Fruit fly (Drosophila melanogaster) whole organism, embryonic: ENCODE results near the gene meigo.
A peak's percentile ranks its signal among the peaks of the same experiment; 100 is the strongest.

Source experiments
- CG10543 ChIP-seq: fragments of 200-800 bp; sonication (Bioruptor generic); optimal IDR thresholded peaks from 3 replicates; lab custom pipeline; 2017; ENCODE audit warnings: missing biosample characterization, mild to moderate bottlenecking, missing genetic modification characterization, moderate library complexity
- CG10654 ChIP-seq: fragments of 200-800 bp; sonication (Bioruptor generic); optimal IDR thresholded peaks from 2 replicates; lab custom pipeline; 2016; ENCODE audit warnings: missing biosample characterization, missing genetic modification characterization
- CG11085 ChIP-seq: fragments of 200-800 bp; sonication (Bioruptor generic); IDR thresholded peaks from 2 replicates; pipeline ENCODE4 v1.3.6; 2022; ENCODE audit warnings: missing biosample characterization, missing genetic modification characterization
- CG12236 ChIP-seq: fragments of 200-800 bp; sonication (Bioruptor generic); optimal IDR thresholded peaks from 2 replicates; lab custom pipeline; 2016; ENCODE audit warnings: missing biosample characterization, missing genetic modification characterization
- CG12744 ChIP-seq: fragments of 200-800 bp; sonication (Bioruptor generic); optimal IDR thresholded peaks from 2 replicates; lab custom pipeline; 2016; ENCODE audit warnings: missing biosample characterization, missing genetic modification characterization
- CG14441 ChIP-seq: fragments of 200-800 bp; sonication (Bioruptor generic); IDR thresholded peaks from 2 replicates; pipeline ENCODE4 v1.3.6; 2022; ENCODE audit warnings: missing biosample characterization, missing genetic modification characterization
- CG17829 ChIP-seq: fragments of 200-800 bp; optimal IDR thresholded peaks from 2 replicates; lab custom pipeline; 2019; ENCODE audit warnings: missing biosample characterization, mild to moderate bottlenecking, missing genetic modification characterization, moderate library complexity
- CG32532 ChIP-seq: fragments of 200-800 bp; sonication (Bioruptor generic); IDR thresholded peaks from 2 replicates; pipeline ENCODE4 v1.3.6; 2022; ENCODE audit warnings: missing biosample characterization, missing genetic modification characterization
- CG33557 ChIP-seq: fragments of 200-800 bp; sonication (Bioruptor generic); optimal IDR thresholded peaks from 2 replicates; lab custom pipeline; 2019; ENCODE audit warnings: missing biosample characterization, mild to moderate bottlenecking, missing genetic modification characterization, moderate library complexity
- CG34224 ChIP-seq: fragments of 200-800 bp; sonication (Bioruptor generic); IDR thresholded peaks from 3 replicates; pipeline ENCODE4 v1.3.6; 2022; ENCODE audit warnings: missing biosample characterization, missing genetic modification characterization; ENCODE audit not compliant: partially characterized antibody
- CG3838 ChIP-seq: fragments of 200-800 bp; sonication (Bioruptor generic); optimal IDR thresholded peaks from 3 replicates; lab custom pipeline; 2016; ENCODE audit warnings: missing biosample characterization, missing genetic modification characterization
- CG42726 ChIP-seq: fragments of 200-800 bp; sonication (Bioruptor generic); IDR thresholded peaks from 2 replicates; pipeline ENCODE4 v1.3.6; 2022; ENCODE audit warnings: missing biosample characterization, missing genetic modification characterization; ENCODE audit not compliant: partially characterized antibody
- CG4328 ChIP-seq: fragments of 200-800 bp; sonication (Bioruptor generic); optimal IDR thresholded peaks from 3 replicates; lab custom pipeline; 2017; ENCODE audit warnings: missing biosample characterization, missing genetic modification reagents, missing genetic modification characterization
- CG4360 ChIP-seq: fragments of 200-800 bp; sonication (Bioruptor generic); IDR thresholded peaks from 2 replicates; pipeline ENCODE4 v1.3.6; 2022; ENCODE audit warnings: missing biosample characterization, missing genetic modification characterization
- CG4424 ChIP-seq: fragments of 200-800 bp; sonication (Bioruptor generic); optimal IDR thresholded peaks from 3 replicates; lab custom pipeline; 2016; ENCODE audit warnings: missing biosample characterization, missing genetic modification characterization
- CG5245 ChIP-seq: fragments of 200-800 bp; sonication (Bioruptor generic); optimal IDR thresholded peaks from 3 replicates; lab custom pipeline; 2016; ENCODE audit warnings: missing biosample characterization, missing genetic modification characterization
- CG7928 ChIP-seq: fragments of 200-800 bp; sonication (Bioruptor generic); optimal IDR thresholded peaks from 2 replicates; lab custom pipeline; 2017; ENCODE audit warnings: missing biosample characterization, mild to moderate bottlenecking, missing genetic modification characterization
- CHES-1-like ChIP-seq: fragments of 200-800 bp; sonication (Bioruptor generic); optimal IDR thresholded peaks from 2 replicates; lab custom pipeline; 2016; ENCODE audit warnings: missing biosample characterization, missing genetic modification characterization
- Fer1 ChIP-seq: fragments of 200-800 bp; sonication (Bioruptor generic); optimal IDR thresholded peaks from 2 replicates; lab custom pipeline; 2017; ENCODE audit warnings: missing biosample characterization, mild to moderate bottlenecking, missing genetic modification characterization
- H15 ChIP-seq: fragments of 200-800 bp; sonication (Bioruptor generic); IDR thresholded peaks from 3 replicates; pipeline ENCODE4 v1.3.6; 2022; ENCODE audit warnings: missing biosample characterization, missing genetic modification characterization
- HLH4C ChIP-seq: fragments of 200-800 bp; sonication (Bioruptor generic); IDR thresholded peaks from 3 replicates; pipeline ENCODE4 v1.3.6; 2022; ENCODE audit warnings: missing biosample characterization, missing genetic modification characterization; ENCODE audit not compliant: partially characterized antibody
- Hey ChIP-seq: fragments of 200-800 bp; sonication (Bioruptor generic); optimal IDR thresholded peaks from 3 replicates; lab custom pipeline; 2018; ENCODE audit warnings: missing biosample characterization, mild to moderate bottlenecking, missing genetic modification characterization
- Hr78 ChIP-seq, 2 experiments: fragments of 200-800 bp in 1 of 2; fragments of >200 bp in 1 of 2; sonication (Bioruptor generic) in 1 of 2; optimal IDR thresholded peaks; 2 replicates each; lab custom pipeline; 2017 to 2019; ENCODE audit warnings: missing biosample characterization in 2 of 2, missing genetic modification characterization in 2 of 2, mild to moderate bottlenecking in 1 of 2, moderate library complexity in 1 of 2
- Hsf ChIP-seq: fragments of 200-800 bp; sonication (Bioruptor generic); optimal IDR thresholded peaks from 3 replicates; lab custom pipeline; 2016; ENCODE audit warnings: missing biosample characterization, missing genetic modification characterization
- MTF-1 ChIP-seq: fragments of 200-800 bp; sonication (Bioruptor generic); optimal IDR thresholded peaks from 2 replicates; lab custom pipeline; 2018; ENCODE audit warnings: missing biosample characterization, mild to moderate bottlenecking, missing genetic modification characterization, borderline replicate concordance
- Nf-YC ChIP-seq: fragments of 200-800 bp; optimal IDR thresholded peaks from 3 replicates; lab custom pipeline; 2019; ENCODE audit warnings: missing biosample characterization, mild to moderate bottlenecking, missing genetic modification characterization, moderate library complexity
- NfI ChIP-seq: fragments of 200-800 bp; sonication (Bioruptor generic); optimal IDR thresholded peaks from 3 replicates; lab custom pipeline; 2018; ENCODE audit warnings: missing biosample characterization, mild to moderate bottlenecking, missing genetic modification characterization, moderate library complexity
- PHDP ChIP-seq: fragments of 200-800 bp; sonication (Bioruptor generic); optimal IDR thresholded peaks from 3 replicates; lab custom pipeline; 2018; ENCODE audit warnings: missing biosample characterization, mild to moderate bottlenecking, missing genetic modification characterization, moderate library complexity
- Pdp1 ChIP-seq, 2 experiments: fragments of 200-800 bp; sonication (Bioruptor generic); optimal IDR thresholded peaks; 3 replicates each; lab custom pipeline; 2016; ENCODE audit warnings: missing biosample characterization in 2 of 2, missing genetic modification characterization in 2 of 2, mild to moderate bottlenecking in 1 of 2, moderate library complexity in 1 of 2
- ato ChIP-seq: fragments of 200-800 bp; sonication (Bioruptor generic); IDR thresholded peaks from 2 replicates; pipeline ENCODE4 v1.3.6; 2022; ENCODE audit warnings: missing biosample characterization, missing genetic modification characterization; ENCODE audit not compliant: partially characterized antibody
- bcd ChIP-seq: fragments of 200-800 bp; sonication (Bioruptor generic); optimal IDR thresholded peaks from 2 replicates; lab custom pipeline; 2017; ENCODE audit warnings: missing biosample characterization, mild to moderate bottlenecking, missing genetic modification characterization
- bowl ChIP-seq: fragments of 200-800 bp; sonication (Bioruptor generic); IDR thresholded peaks from 2 replicates; pipeline ENCODE4 v1.3.6; 2022; ENCODE audit warnings: missing biosample characterization, missing genetic modification characterization
- cato ChIP-seq: fragments of 200-800 bp; sonication (Bioruptor generic); optimal IDR thresholded peaks from 2 replicates; lab custom pipeline; 2016; ENCODE audit warnings: missing biosample characterization, missing genetic modification characterization, borderline replicate concordance
- cg ChIP-seq: fragments of 200-800 bp; sonication (Bioruptor generic); optimal IDR thresholded peaks from 3 replicates; lab custom pipeline; 2019; ENCODE audit warnings: missing biosample characterization, mild to moderate bottlenecking, missing genetic modification characterization, moderate library complexity
- dimm ChIP-seq: fragments of 200-800 bp; sonication (Bioruptor generic); IDR thresholded peaks from 2 replicates; pipeline ENCODE4 v1.3.6; 2022; ENCODE audit warnings: missing biosample characterization, missing genetic modification characterization
- fd96Cb ChIP-seq: fragments of 200-800 bp; sonication (Bioruptor generic); optimal IDR thresholded peaks from 2 replicates; lab custom pipeline; 2018; ENCODE audit warnings: missing biosample characterization, mild to moderate bottlenecking, missing genetic modification characterization, moderate library complexity
- grn ChIP-seq: fragments of 200-800 bp; sonication (Bioruptor generic); optimal IDR thresholded peaks from 3 replicates; lab custom pipeline; 2017; ENCODE audit warnings: missing biosample characterization, missing genetic modification characterization
- gsb ChIP-seq: fragments of 200-800 bp; sonication (Bioruptor generic); IDR thresholded peaks from 2 replicates; pipeline ENCODE4 v1.3.6; 2022; ENCODE audit warnings: missing biosample characterization, missing genetic modification characterization
- gt ChIP-seq: fragments of 200-800 bp; sonication (Bioruptor generic); IDR thresholded peaks from 2 replicates; pipeline ENCODE4 v1.3.6; 2022; ENCODE audit warnings: missing biosample characterization, missing genetic modification characterization
- luna ChIP-seq: fragments of 200-800 bp; sonication (Bioruptor generic); optimal IDR thresholded peaks from 2 replicates; lab custom pipeline; 2016; ENCODE audit warnings: missing biosample characterization, missing genetic modification characterization
- pho ChIP-seq: fragments of 200-800 bp; sonication (Bioruptor generic); optimal IDR thresholded peaks from 2 replicates; lab custom pipeline; 2016; ENCODE audit warnings: missing biosample characterization, missing genetic modification characterization
- ranshi ChIP-seq: fragments of 200-800 bp; sonication (Bioruptor generic); IDR thresholded peaks from 2 replicates; pipeline ENCODE4 v1.3.6; 2022; ENCODE audit warnings: missing biosample characterization, missing genetic modification characterization
- salm ChIP-seq: fragments of 200-800 bp; sonication (Bioruptor generic); optimal IDR thresholded peaks from 2 replicates; lab custom pipeline; 2018; ENCODE audit warnings: missing biosample characterization, mild to moderate bottlenecking, missing genetic modification characterization
- slp2 ChIP-seq: fragments of 200-800 bp; sonication (Bioruptor generic); optimal IDR thresholded peaks from 2 replicates; lab custom pipeline; 2016; ENCODE audit warnings: missing biosample characterization, missing genetic modification characterization
- sna ChIP-seq: fragments of 200-800 bp; sonication (Bioruptor generic); IDR thresholded peaks from 2 replicates; pipeline ENCODE4 v1.3.6; 2022; ENCODE audit warnings: missing biosample characterization, missing genetic modification characterization; ENCODE audit not compliant: partially characterized antibody
- twi ChIP-seq: fragments of 200-800 bp; optimal IDR thresholded peaks from 2 replicates; lab custom pipeline; 2019; ENCODE audit warnings: missing biosample characterization, mild to moderate bottlenecking, missing genetic modification characterization, moderate library complexity
- zen2 ChIP-seq: fragments of 200-800 bp; sonication (Bioruptor generic); IDR thresholded peaks from 3 replicates; pipeline ENCODE4 v1.3.6; 2022; ENCODE audit warnings: missing biosample characterization, missing genetic modification characterization; ENCODE audit not compliant: partially characterized antibody
- zf30C ChIP-seq: fragments of 200-800 bp; sonication (Bioruptor generic); optimal IDR thresholded peaks from 3 replicates; lab custom pipeline; 2018; ENCODE audit warnings: missing biosample characterization, mild to moderate bottlenecking, missing genetic modification characterization
- zfh2 ChIP-seq: fragments of 200-800 bp; sonication (Bioruptor generic); optimal IDR thresholded peaks from 2 replicates; lab custom pipeline; 2016; ENCODE audit warnings: missing biosample characterization, missing genetic modification characterization

meigo gene

dm6 chr3R:21186606-21187393 is 48.7 kb downstream of the meigo start:
- TF ChIP-seq CG10654 (no peak), gt (GFP tag; lab: Robert Waterston, UW) (no peak), Hr78 (GFP tag; optimal IDR thresholded peaks at IDR 0.05; lab: Kevin White, UChicago) (no peak), CG14441 (no peak), dimm (no peak), fd96Cb (tag; lab: Kevin White, UChicago) (peak; percentile 7), bcd (peak; percentile 52), salm (tag; lab: Kevin White, UChicago) (no peak), grn (no peak), twi (tag; lab: Kevin White, UChicago) (no peak), CG32532 (GFP tag; lab: Robert Waterston, UW) (no peak), ranshi (GFP tag; lab: Robert Waterston, UW) (no peak), ato (GFP tag; lab: Robert Waterston, UW) (no peak), CG7928 (GFP tag; lab: Kevin White, UChicago) (no peak), CG12744 (GFP tag; lab: Kevin White, UChicago) (no peak), Pdp1 (GFP tag; optimal IDR thresholded peaks at IDR 0.05; lab: Kevin White, UChicago) (peak in 1 of 2 experiments; percentile 40), CG4328 (GFP tag; lab: Kevin White, UChicago) (no peak), Hey (tag; lab: Kevin White, UChicago) (no peak), CG17829 (tag; lab: Kevin White, UChicago) (peak; percentile 13), CG4360 (GFP tag; lab: Robert Waterston, UW) (no peak), MTF-1 (GFP tag; lab: Kevin White, UChicago) (no peak), CHES-1-like (GFP tag; lab: Kevin White, UChicago) (peak; percentile 37), CG11085 (GFP tag; lab: Robert Waterston, UW) (no peak), CG12236 (no peak), zen2 (GFP tag; lab: Robert Waterston, UW) (no peak), sna (GFP tag; lab: Robert Waterston, UW) (no peak), slp2 (GFP tag; lab: Kevin White, UChicago) (no peak), bowl (no peak), CG10543 (no peak), CG33557 (GFP tag; lab: Kevin White, UChicago) (peak; percentile 21), Fer1 (GFP tag; lab: Kevin White, UChicago) (no peak), Nf-YC (tag; lab: Kevin White, UChicago) (no peak), cato (GFP tag; lab: Kevin White, UChicago) (no peak), CG4424 (GFP tag; lab: Kevin White, UChicago) (peak; percentile 39), HLH4C (GFP tag; lab: Robert Waterston, UW) (no peak), zf30C (GFP tag; lab: Kevin White, UChicago) (no peak), gsb (GFP tag; lab: Robert Waterston, UW) (no peak), cg (GFP tag; lab: Kevin White, UChicago) (no peak), CG42726 (GFP tag; lab: Robert Waterston, UW) (no peak), pho (peak; percentile 12), H15 (GFP tag; lab: Robert Waterston, UW) (no peak), CG3838 (GFP tag; lab: Kevin White, UChicago) (no peak), Hsf (peak; percentile 18), NfI (GFP tag; lab: Kevin White, UChicago) (no peak), PHDP (tag; lab: Kevin White, UChicago) (peak; percentile 27), zfh2 (GFP tag; lab: Kevin White, UChicago) (no peak), luna (GFP tag; lab: Kevin White, UChicago) (no peak), CG34224 (no peak), CG5245 (peak; percentile 15)
